Worm (Caenorhabditis elegans) whole organism, early embryonic: Measurements from ENCODE around the gene M199.134.

Experiments
- B0310.2 ChIP-seq: sonication (generic microtip); optimal IDR thresholded peaks from 2 replicates; lab custom pipeline; 2016; ENCODE audit warnings: mild to moderate bottlenecking, missing genetic modification characterization, missing compliant biosample characterization
- ama-1 ChIP-seq: fragments of 150-350 bp; optimal IDR thresholded peaks from 2 replicates; lab custom pipeline; 2014
- ceh-36 ChIP-seq: sonication (generic microtip); optimal IDR thresholded peaks from 2 replicates; lab custom pipeline; 2016; ENCODE audit warnings: missing genetic modification characterization, inconsistent platforms, missing compliant biosample characterization
- flt-1 ChIP-seq: fragments of 200-800 bp; sonication (Bioruptor generic); IDR thresholded peaks from 2 replicates; pipeline ENCODE4 v1.3.6; 2022; ENCODE audit warnings: missing genetic modification characterization, missing compliant biosample characterization
- hmg-4 ChIP-seq: fragments of 200-800 bp; sonication (Bioruptor generic); optimal IDR thresholded peaks from 2 replicates; lab custom pipeline; 2018; ENCODE audit warnings: mild to moderate bottlenecking, missing genetic modification characterization, missing compliant biosample characterization
- pes-1 ChIP-seq: fragments of 200-800 bp; sonication (Bioruptor generic); IDR thresholded peaks from 2 replicates; pipeline ENCODE4 v1.3.6; 2022; ENCODE audit warnings: missing genetic modification reagents, missing genetic modification characterization, missing compliant biosample characterization
- tbx-37 ChIP-seq: fragments of 200-800 bp; sonication (Bioruptor generic); conservative IDR thresholded peaks from 2 replicates; pipeline ENCODE4 v1.3.6; 2022; ENCODE audit warnings: missing genetic modification reagents, missing genetic modification characterization, missing compliant biosample characterization
- tra-4 ChIP-seq: sonication (generic microtip); optimal IDR thresholded peaks from 2 replicates; lab custom pipeline; 2017; ENCODE audit warnings: missing genetic modification characterization, missing compliant biosample characterization

DNA sequence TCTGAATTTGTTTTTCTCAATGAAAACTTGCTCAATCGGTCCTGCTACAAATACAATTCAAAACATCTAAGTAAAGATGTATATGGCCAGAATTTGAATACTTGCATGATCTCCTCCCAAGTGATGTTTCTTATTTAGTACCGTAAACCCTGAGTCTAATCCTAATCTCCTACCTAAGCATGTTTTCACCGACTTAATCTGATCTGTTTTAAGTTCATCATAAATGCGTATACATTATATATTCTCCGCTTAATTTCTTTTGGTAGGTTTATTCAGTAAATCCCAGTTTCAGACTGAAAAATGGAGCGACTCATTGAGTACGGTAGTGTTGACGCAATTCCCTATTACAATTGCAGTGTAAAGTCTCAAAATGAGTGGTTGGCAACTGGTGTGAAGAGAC, 38.6 kb downstream of the M199.134 start, which contains the start of gene srt-50:
- TF ChIP-seq ama-1 (lab: Kevin White, UChicago): no peak
- TF ChIP-seq tra-4 (tag; lab: Kevin White, UChicago): no peak
- TF ChIP-seq hmg-4: no peak
- no peak for TF ChIP-seq B0310.2 (tag; lab: Kevin White, UChicago)
- TF ChIP-seq pes-1: no peak
- TF ChIP-seq tbx-37 (GFP tag; lab: Robert Waterston, UW): no peak
- no peak for TF ChIP-seq ceh-36 (tag; lab: Kevin White, UChicago)
- no peak for TF ChIP-seq flt-1 (GFP tag; lab: Robert Waterston, UW)
